Worm (Caenorhabditis elegans): ENCODE data around the gene unc-22.
A peak's percentile ranks its signal among the peaks of the same experiment; 100 is the strongest.

Gene unc-22

DNA sequence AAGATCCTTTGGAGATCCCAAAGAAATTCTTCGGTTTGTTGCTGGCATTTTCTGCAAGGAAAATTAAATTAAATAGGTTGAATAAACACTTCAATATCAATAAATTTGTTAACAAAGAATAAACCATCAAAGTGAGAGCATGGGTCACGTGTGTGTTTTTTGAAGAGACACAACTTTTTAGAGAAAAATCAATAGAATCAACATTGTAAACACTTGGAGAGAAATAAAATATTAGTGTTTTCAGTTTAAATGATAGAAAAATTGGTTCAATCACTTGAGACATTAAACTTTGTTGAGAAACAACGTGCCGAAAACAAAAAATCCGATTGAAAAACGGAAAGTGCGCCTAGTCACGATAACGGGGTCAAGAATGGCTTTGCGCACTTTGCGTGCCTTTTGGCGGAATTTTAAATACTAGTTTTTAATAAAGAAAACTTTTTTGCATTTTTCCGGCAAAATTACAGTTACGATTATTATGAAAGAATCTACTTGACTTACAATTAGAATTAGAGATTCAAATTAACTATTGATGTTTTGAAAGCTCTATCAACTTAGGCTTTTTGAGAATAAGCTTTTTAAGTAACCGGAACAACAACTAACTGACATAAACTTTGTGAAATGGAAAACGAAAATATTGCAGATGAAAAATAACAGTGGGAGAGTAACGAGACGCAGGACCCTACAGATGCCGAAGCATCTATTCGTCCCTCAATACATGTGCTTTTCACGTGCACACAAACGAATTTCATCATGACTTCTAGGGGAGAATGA is 49.1 kb downstream of the unc-22 start, which contains the start of gene ZK829.7 (continued):
- peak; percentile 76 for TF ChIP-seq elt-2 (tag; optimal IDR thresholded peaks at IDR 0.05)
- peak; percentile 43 for TF ChIP-seq pax-3 (tag; optimal IDR thresholded peaks at IDR 0.05)
- TF ChIP-seq aha-1 (tag; optimal IDR thresholded peaks at IDR 0.05) = no peak
- TF ChIP-seq nhr-20 (tag; optimal IDR thresholded peaks at IDR 0.05) = peak; percentile 82
- TF ChIP-seq fkh-4 (tag; optimal IDR thresholded peaks at IDR 0.05; ENCODE audit: borderline replicate concordance) = peak; percentile 29
- peak; percentile 56 for TF ChIP-seq C04F5.9 (tag; optimal IDR thresholded peaks at IDR 0.05)
- peak; percentile 93 to 96 (median 94) for TF ChIP-seq dpl-1 (GFP tag; optimal IDR thresholded peaks at IDR 0.05)
- no peak for TF ChIP-seq hlh-17 (GFP tag; optimal IDR thresholded peaks at IDR 0.05; ENCODE audit: borderline replicate concordance)
- TF ChIP-seq hlh-4 (tag; optimal IDR thresholded peaks at IDR 0.05) = no peak
- no peak for TF ChIP-seq egl-27 (tag; optimal IDR thresholded peaks at IDR 0.05)
- TF ChIP-seq ztf-4 (tag; optimal IDR thresholded peaks at IDR 0.05) = peak; percentile 59
- peak; percentile 33 for TF ChIP-seq sup-37 (GFP tag; optimal IDR thresholded peaks at IDR 0.05)
- peak; percentile 61 for TF ChIP-seq nhr-77 (tag; optimal IDR thresholded peaks at IDR 0.05)
- TF ChIP-seq nhr-71 (tag; optimal IDR thresholded peaks at IDR 0.05) = peak; percentile 91
- peak; percentile 80 for TF ChIP-seq snu-23 (GFP tag; optimal IDR thresholded peaks at IDR 0.05)
- TF ChIP-seq unc-30 (tag; optimal IDR thresholded peaks at IDR 0.05) = no peak
- TF ChIP-seq ceh-63 (GFP tag; optimal IDR thresholded peaks at IDR 0.05) = no peak
- TF ChIP-seq xbp-1 (tag; optimal IDR thresholded peaks at IDR 0.05) = peak; percentile 71
- peak in 3 of 6 experiments; percentile 8 to 61 (median 42) for TF ChIP-seq elt-3 (tag; optimal IDR thresholded peaks at IDR 0.05)
- no peak for TF ChIP-seq mef-2 (tag; optimal IDR thresholded peaks at IDR 0.05)
- peak; percentile 80 for TF ChIP-seq lsy-2 (tag; optimal IDR thresholded peaks at IDR 0.05)
- no peak for TF ChIP-seq nhr-12 (tag; optimal IDR thresholded peaks at IDR 0.05)
- no peak for TF ChIP-seq Y116A8C.19 (tag; optimal IDR thresholded peaks at IDR 0.05; ENCODE audit: borderline replicate concordance)
- TF ChIP-seq ets-5 (GFP tag; IDR thresholded peaks at IDR 0.05) = no peak
- peak; percentile 83 for TF ChIP-seq grh-1 (GFP tag; IDR thresholded peaks at IDR 0.05)
- TF ChIP-seq unc-98 (GFP tag; IDR thresholded peaks at IDR 0.05) = no peak
- TF ChIP-seq blmp-1 (tag; optimal IDR thresholded peaks at IDR 0.05) = peak; percentile 70
- peak; percentile 83 for TF ChIP-seq tbx-2 (tag; optimal IDR thresholded peaks at IDR 0.05)
- peak; percentile 26 for TF ChIP-seq nhr-237 (tag; optimal IDR thresholded peaks at IDR 0.05)
- TF ChIP-seq unc-130 (tag; optimal IDR thresholded peaks at IDR 0.05) = peak; percentile 68
- TF ChIP-seq mdl-1 (tag; optimal IDR thresholded peaks at IDR 0.05) = peak in 1 of 2 experiments; percentile 41
- no peak for TF ChIP-seq hpl-2 (GFP tag; optimal IDR thresholded peaks at IDR 0.05)
- TF ChIP-seq unc-86 (tag; optimal IDR thresholded peaks at IDR 0.05) = peak; percentile 75
- peak; percentile 62 for TF ChIP-seq lin-13 (GFP tag; optimal IDR thresholded peaks at IDR 0.05)
- no peak for TF ChIP-seq nhr-76 (tag; optimal IDR thresholded peaks at IDR 0.05)
- TF ChIP-seq sptf-1 (tag; optimal IDR thresholded peaks at IDR 0.05) = no peak
- no peak for TF ChIP-seq unc-62 (GFP tag; optimal IDR thresholded peaks at IDR 0.05)
- peak; percentile 84 for TF ChIP-seq dsc-1 (tag; optimal IDR thresholded peaks at IDR 0.05)
- peak; percentile 79 for TF ChIP-seq irx-1 (tag; optimal IDR thresholded peaks at IDR 0.05)
- TF ChIP-seq ceh-82 (tag; optimal IDR thresholded peaks at IDR 0.05) = peak; percentile 65 to 75 (median 70)
- no peak for TF ChIP-seq efl-3 (GFP tag; optimal IDR thresholded peaks at IDR 0.05)
- peak; percentile 66 for TF ChIP-seq lin-39 (tag; optimal IDR thresholded peaks at IDR 0.05)

- TF ChIP-seq aha-1 (tag; optimal IDR thresholded peaks at IDR 0.05) (no peak), tbx-2 (tag; optimal IDR thresholded peaks at IDR 0.05) (no peak), sptf-1 (tag; optimal IDR thresholded peaks at IDR 0.05) (no peak), swsn-7 (tag; optimal IDR thresholded peaks at IDR 0.05) (no peak), efl-1 (optimal IDR thresholded peaks at IDR 0.05) (no peak), efl-1 (GFP tag; optimal IDR thresholded peaks at IDR 0.05 in 1 of 2) (peak in 1 of 2 experiments; percentile 28), nhr-90 (tag; optimal IDR thresholded peaks at IDR 0.05; ENCODE audit: poor library complexity) (peak; percentile 3), isw-1 (GFP tag; IDR thresholded peaks at IDR 0.05) (no peak), lin-15B (tag; optimal IDR thresholded peaks at IDR 0.05) (no peak), Y116A8C.19 (tag; optimal IDR thresholded peaks at IDR 0.05; ENCODE audit: borderline replicate concordance) (no peak), ceh-8 (GFP tag; optimal IDR thresholded peaks at IDR 0.05) (no peak), zag-1 (tag; optimal IDR thresholded peaks at IDR 0.05) (no peak), fos-1 (tag; optimal IDR thresholded peaks at IDR 0.05) (no peak), aly-2 (tag; optimal IDR thresholded peaks at IDR 0.05) (no peak), ztf-4 (tag; optimal IDR thresholded peaks at IDR 0.05) (no peak), elt-3 (tag; optimal IDR thresholded peaks at IDR 0.05) (no peak), fkh-10 (GFP tag; optimal IDR thresholded peaks at IDR 0.05) (no peak)
Observed at ce11 chrIV:11959573-11959972, 51.2 kb downstream of the unc-22 start, which contains the start of gene tgt-1. Gene tgt-1 (minus strand): TSS chrIV:11959804.
